Fruit fly (Drosophila melanogaster) whole organism, pupa: ENCODE measurements around the gene cyc.

Experiments used
- CG10348 ChIP-seq: fragments of 200-800 bp; sonication (Bioruptor generic); IDR thresholded peaks from 2 replicates; pipeline ENCODE4 v1.3.6; 2022; ENCODE audit warnings: missing biosample characterization, missing genetic modification characterization
- CG12605 ChIP-seq: fragments of 200-800 bp; sonication (Bioruptor generic); IDR thresholded peaks from 2 replicates; pipeline ENCODE4 v1.3.6; 2022; ENCODE audit warnings: missing biosample characterization, missing genetic modification characterization
- CG13204 ChIP-seq: fragments of 200-800 bp; sonication (Bioruptor generic); optimal IDR thresholded peaks from 2 replicates; lab custom pipeline; 2018; ENCODE audit warnings: missing biosample characterization, mild to moderate bottlenecking, missing genetic modification characterization, moderate library complexity
- CG14655 ChIP-seq: fragments of 200-800 bp; sonication (Bioruptor generic); optimal IDR thresholded peaks from 3 replicates; lab custom pipeline; 2017; ENCODE audit warnings: mild to moderate bottlenecking, missing biosample characterization, missing genetic modification reagents, missing genetic modification characterization
- CG15710 ChIP-seq: fragments of 200-800 bp; sonication (Bioruptor generic); optimal IDR thresholded peaks from 2 replicates; lab custom pipeline; 2018; ENCODE audit warnings: missing biosample characterization, mild to moderate bottlenecking, missing genetic modification characterization, moderate library complexity
- CG17806 ChIP-seq: fragments of 200-800 bp; sonication (Bioruptor generic); optimal IDR thresholded peaks from 2 replicates; lab custom pipeline; 2018; ENCODE audit warnings: missing biosample characterization, mild to moderate bottlenecking, missing genetic modification characterization, moderate library complexity
- CG32121 ChIP-seq: fragments of 200-800 bp; sonication (Bioruptor generic); IDR thresholded peaks from 2 replicates; pipeline ENCODE4 v1.3.6; 2022; ENCODE audit warnings: missing biosample characterization, missing genetic modification characterization
- CG34367 ChIP-seq: fragments of 200-800 bp; sonication (Bioruptor generic); optimal IDR thresholded peaks from 2 replicates; lab custom pipeline; 2018; ENCODE audit warnings: missing biosample characterization, mild to moderate bottlenecking, missing genetic modification characterization
- CG4496 ChIP-seq: fragments of 200-800 bp; sonication (Bioruptor generic); IDR thresholded peaks from 3 replicates; pipeline ENCODE4 v1.3.6; 2022; ENCODE audit warnings: missing biosample characterization, missing genetic modification characterization
- CG8159 ChIP-seq: fragments of 200-800 bp; sonication (Bioruptor generic); optimal IDR thresholded peaks from 3 replicates; lab custom pipeline; 2018; ENCODE audit warnings: missing biosample characterization, mild to moderate bottlenecking, missing genetic modification characterization, moderate library complexity
- CG8301 ChIP-seq: fragments of 200-800 bp; sonication (Bioruptor generic); optimal IDR thresholded peaks from 2 replicates; lab custom pipeline; 2018; ENCODE audit warnings: missing biosample characterization, mild to moderate bottlenecking, missing genetic modification characterization
- CG9948 ChIP-seq: fragments of 200-800 bp; sonication (Bioruptor generic); optimal IDR thresholded peaks from 2 replicates; lab custom pipeline; 2018; ENCODE audit warnings: missing biosample characterization, mild to moderate bottlenecking, missing genetic modification characterization, moderate library complexity
- D1 ChIP-seq: fragments of 200-800 bp; sonication (Bioruptor generic); optimal IDR thresholded peaks from 2 replicates; lab custom pipeline; 2018; ENCODE audit warnings: missing biosample characterization, mild to moderate bottlenecking, missing genetic modification characterization, moderate library complexity
- EcR ChIP-seq: fragments of 200-800 bp; sonication (Bioruptor generic); optimal IDR thresholded peaks from 3 replicates; lab custom pipeline; 2019; ENCODE audit warnings: missing biosample characterization, missing genetic modification characterization, mild to moderate bottlenecking, moderate library complexity, missing genetic modification reagents
- Ets98B ChIP-seq: fragments of 200-800 bp; sonication (Bioruptor generic); IDR thresholded peaks from 2 replicates; pipeline ENCODE4 v1.3.6; 2022; ENCODE audit warnings: missing biosample characterization, missing genetic modification characterization
- Pif1A ChIP-seq: fragments of 200-800 bp; sonication (Bioruptor generic); optimal IDR thresholded peaks from 3 replicates; lab custom pipeline; 2016; ENCODE audit warnings: missing biosample characterization, missing genetic modification characterization
- Pif1B ChIP-seq: fragments of 200-800 bp; sonication (Bioruptor generic); optimal IDR thresholded peaks from 3 replicates; lab custom pipeline; 2016; ENCODE audit warnings: missing biosample characterization, missing genetic modification characterization
- Snoo ChIP-seq: fragments of 200-800 bp; sonication (Bioruptor generic); optimal IDR thresholded peaks from 3 replicates; lab custom pipeline; 2017; ENCODE audit warnings: missing biosample characterization, mild to moderate bottlenecking, missing genetic modification characterization, inconsistent platforms
- fd96Ca ChIP-seq: fragments of 200-800 bp; sonication (Bioruptor generic); IDR thresholded peaks from 3 replicates; pipeline ENCODE4 v1.3.6; 2022; ENCODE audit warnings: missing biosample characterization, missing genetic modification characterization
- gl ChIP-seq: fragments of 200-800 bp; sonication (Bioruptor generic); optimal IDR thresholded peaks from 2 replicates; lab custom pipeline; 2018; ENCODE audit warnings: missing biosample characterization, mild to moderate bottlenecking, missing genetic modification characterization
- rn ChIP-seq: fragments of 200-800 bp; sonication (Bioruptor generic); IDR thresholded peaks from 2 replicates; pipeline ENCODE4 v1.3.6; 2022; ENCODE audit warnings: missing biosample characterization, missing genetic modification characterization

Gene cyc

DNA sequence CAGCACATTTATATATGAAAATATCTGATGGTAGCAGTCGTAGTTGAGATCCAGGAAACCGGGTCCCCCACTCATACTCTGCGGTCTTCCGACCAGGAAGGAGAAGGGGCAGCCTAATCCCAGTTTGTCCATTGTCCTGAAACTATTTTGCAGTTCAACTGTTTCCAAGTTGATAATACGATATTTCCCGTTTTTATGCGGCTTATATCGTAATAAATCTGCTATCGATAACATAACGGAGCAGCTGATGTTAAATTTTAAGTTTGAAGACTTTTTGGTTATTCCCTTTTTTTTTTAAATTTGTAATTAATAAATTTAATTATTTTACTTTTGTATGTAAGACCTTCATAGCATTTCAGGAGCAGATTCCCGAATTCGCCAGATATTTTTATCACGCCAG lies 14.6 kb downstream of the cyc start, which contains the start of gene CG14102:
TSS of gene CG14102 (minus strand) at position 187 of the 400 bp plus-strand sequence.
- no peak for TF ChIP-seq CG12605 (GFP tag; lab: Robert Waterston, UW)
- no peak for TF ChIP-seq CG4496 (GFP tag; lab: Robert Waterston, UW)
- TF ChIP-seq fd96Ca: no peak
- no peak for TF ChIP-seq CG10348 (GFP tag; lab: Robert Waterston, UW)
- TF ChIP-seq Pif1B (GFP tag; lab: Kevin White, UChicago): no peak
- no peak for TF ChIP-seq CG14655
- no peak for TF ChIP-seq rn (GFP tag; lab: Robert Waterston, UW)

- TF ChIP-seq D1 (no peak), gl (no peak), CG9948 (tag; lab: Kevin White, UChicago) (no peak), CG4496 (GFP tag; lab: Robert Waterston, UW) (no peak), Pif1B (GFP tag; lab: Kevin White, UChicago) (no peak), CG15710 (tag; lab: Kevin White, UChicago) (no peak), CG13204 (GFP tag; lab: Kevin White, UChicago) (no peak)
- TF ChIP-seq, all 21 proteins: peak for 0
Observed at dm6 chr3L:19798978-19799377, 16.8 kb downstream of the cyc start, which contains the start of gene Ir76a. Gene Ir76a (plus strand): TSS chr3L:19799278.

DNA sequence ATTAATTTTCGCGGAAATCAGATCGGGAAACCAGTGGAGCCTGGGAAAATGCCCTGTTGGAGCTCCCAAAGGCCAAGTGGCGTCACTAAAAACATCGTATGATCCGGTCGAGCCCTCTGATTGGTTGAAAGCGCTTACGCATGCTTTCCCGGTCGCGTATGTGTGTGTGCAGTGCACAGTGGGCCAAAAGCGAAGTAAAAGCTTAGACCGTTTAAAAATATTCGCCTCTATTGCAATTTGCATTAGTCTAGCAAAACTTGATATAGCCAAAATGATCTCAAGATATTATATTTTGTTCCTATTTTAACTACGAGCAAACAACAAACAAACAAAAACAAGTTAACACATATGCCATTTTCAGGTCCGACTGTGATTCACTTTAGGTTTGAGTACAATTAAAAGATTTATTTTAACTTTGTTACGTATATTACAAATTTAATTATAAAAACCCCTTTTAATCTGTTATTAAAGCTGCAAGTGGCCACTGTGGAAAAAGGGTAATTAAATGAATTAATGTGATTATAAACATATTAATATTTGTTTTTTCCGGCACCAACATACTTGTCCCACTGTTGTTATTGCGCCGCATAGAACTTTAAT lies 21.4 kb downstream of the cyc start:
- TF ChIP-seq CG9948 (tag; lab: Kevin White, UChicago): peak; percentile 85
- peak; percentile 89 for TF ChIP-seq CG8301 (tag; lab: Kevin White, UChicago)
- TF ChIP-seq Pif1A (GFP tag; lab: Kevin White, UChicago): peak; percentile 98
- TF ChIP-seq CG15710 (tag; lab: Kevin White, UChicago): peak; percentile 85
- no peak for TF ChIP-seq EcR (GFP tag; lab: Kevin White, UChicago)
- peak; percentile 82 for TF ChIP-seq fd96Ca
- peak; percentile 80 for TF ChIP-seq CG32121 (GFP tag; lab: Robert Waterston, UW)
- peak; percentile 50 for TF ChIP-seq gl
- TF ChIP-seq rn (GFP tag; lab: Robert Waterston, UW): peak; percentile 10; the same call in 1 of the 2 replicates
- peak; percentile 84 for TF ChIP-seq D1
- TF ChIP-seq CG4496 (GFP tag; lab: Robert Waterston, UW): peak; percentile 84
- TF ChIP-seq Snoo (tag; lab: Kevin White, UChicago): peak; percentile 86
- TF ChIP-seq Ets98B (GFP tag; lab: Robert Waterston, UW): peak; percentile 78
- peak; percentile 90 for TF ChIP-seq CG8159 (tag; lab: Kevin White, UChicago)
- TF ChIP-seq Pif1B (GFP tag; lab: Kevin White, UChicago): peak; percentile 97
- peak; percentile 43; the same call in 1 of the 2 replicates for TF ChIP-seq CG12605 (GFP tag; lab: Robert Waterston, UW)
- TF ChIP-seq CG14655: no peak
- TF ChIP-seq CG34367 (tag; lab: Kevin White, UChicago): peak; percentile 75
- peak; percentile 82 for TF ChIP-seq CG17806 (tag; lab: Kevin White, UChicago)
- peak; percentile 48; the same call in 1 of the 2 replicates for TF ChIP-seq CG10348 (GFP tag; lab: Robert Waterston, UW)
- no peak for TF ChIP-seq CG13204 (GFP tag; lab: Kevin White, UChicago)

- TF ChIP-seq EcR (GFP tag; lab: Kevin White, UChicago) (no peak), CG12605 (GFP tag; lab: Robert Waterston, UW) (no peak; the same call in 1 of the 2 replicates), fd96Ca (no peak), CG14655 (no peak), Pif1A (GFP tag; lab: Kevin White, UChicago) (no peak), Snoo (tag; lab: Kevin White, UChicago) (no peak), D1 (no peak), CG15710 (tag; lab: Kevin White, UChicago) (no peak), CG9948 (tag; lab: Kevin White, UChicago) (no peak), CG13204 (GFP tag; lab: Kevin White, UChicago) (no peak), CG10348 (GFP tag; lab: Robert Waterston, UW) (no peak), CG34367 (tag; lab: Kevin White, UChicago) (no peak), CG4496 (GFP tag; lab: Robert Waterston, UW) (no peak), gl (no peak), rn (GFP tag; lab: Robert Waterston, UW) (no peak), CG32121 (GFP tag; lab: Robert Waterston, UW) (no peak), Pif1B (GFP tag; lab: Kevin White, UChicago) (no peak)
Observed at dm6 chr3L:19793438-19793998, 22.2 kb downstream of the cyc start, which contains the start of the genes CG42637, Gyc76C and SREBP. Gene CG42637 (minus strand): TSS chr3L:19793569. Gene Gyc76C (minus strand): TSS chr3L:19793569. Gene SREBP (plus strand): TSS chr3L:19793935.

DNA sequence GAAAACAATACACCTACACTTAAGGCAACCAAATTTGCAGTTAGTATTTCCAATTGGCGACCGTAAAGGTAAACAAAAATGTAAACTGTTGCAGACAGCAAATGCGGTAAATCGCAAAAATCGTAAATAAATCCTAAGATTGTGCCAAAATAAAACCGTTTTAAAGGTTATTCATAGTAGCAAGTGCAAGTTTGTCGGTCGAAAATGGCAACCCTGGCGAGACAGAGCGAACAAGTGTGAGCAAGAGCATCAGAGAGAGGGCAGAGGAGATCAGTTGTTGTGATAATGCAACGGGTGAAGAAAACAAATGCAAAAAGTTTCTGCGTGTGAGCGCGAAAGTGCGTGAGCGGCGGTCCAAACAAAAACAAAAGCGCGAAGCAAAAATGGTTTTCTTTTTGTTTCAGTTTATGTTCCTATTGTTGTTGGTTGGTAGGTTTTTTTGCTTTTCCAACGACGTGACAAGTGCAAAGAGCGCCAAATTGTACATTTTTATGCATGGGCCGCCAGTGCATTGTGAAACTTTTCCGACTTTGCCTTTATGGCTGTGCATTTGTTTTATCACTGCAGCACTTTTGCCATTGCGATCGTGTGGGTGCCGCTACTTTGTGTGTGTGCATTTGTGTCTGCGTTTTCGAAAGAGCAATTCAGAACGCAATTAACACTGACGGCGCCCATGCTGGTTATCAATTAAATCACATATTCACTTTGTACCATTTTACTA lies 22.9 kb downstream of the cyc start:
- no peak for TF ChIP-seq CG9948 (tag; lab: Kevin White, UChicago)
- peak; percentile 52; the same call in 1 of the 2 replicates for TF ChIP-seq rn (GFP tag; lab: Robert Waterston, UW)
- no peak for TF ChIP-seq Snoo (tag; lab: Kevin White, UChicago)
- peak; percentile 27 for TF ChIP-seq CG15710 (tag; lab: Kevin White, UChicago)
- peak; percentile 82 for TF ChIP-seq CG13204 (GFP tag; lab: Kevin White, UChicago)
- TF ChIP-seq CG14655: peak; percentile 71
- TF ChIP-seq CG34367 (tag; lab: Kevin White, UChicago): no peak
- TF ChIP-seq CG17806 (tag; lab: Kevin White, UChicago): no peak
- no peak for TF ChIP-seq Pif1B (GFP tag; lab: Kevin White, UChicago)
- TF ChIP-seq Ets98B (GFP tag; lab: Robert Waterston, UW): peak; percentile 74
- no peak for TF ChIP-seq EcR (GFP tag; lab: Kevin White, UChicago)
- TF ChIP-seq CG12605 (GFP tag; lab: Robert Waterston, UW): peak; percentile 85
- TF ChIP-seq gl: peak; percentile 64
- no peak for TF ChIP-seq D1
- peak; percentile 81 for TF ChIP-seq fd96Ca
- peak; percentile 58 for TF ChIP-seq CG8301 (tag; lab: Kevin White, UChicago)
- TF ChIP-seq Pif1A (GFP tag; lab: Kevin White, UChicago): no peak
- TF ChIP-seq CG32121 (GFP tag; lab: Robert Waterston, UW): peak; percentile 41; the same call in 1 of the 2 replicates
- TF ChIP-seq CG4496 (GFP tag; lab: Robert Waterston, UW): peak; percentile 78
- no peak for TF ChIP-seq CG10348 (GFP tag; lab: Robert Waterston, UW)
- peak; percentile 35 for TF ChIP-seq CG8159 (tag; lab: Kevin White, UChicago)
- TF ChIP-seq, all 21 proteins: peak for 12
